Worm (Caenorhabditis elegans): ENCODE measurements around the gene famh-161.

The famh-161 gene

ce11 chrV:20497537-20497936 lies 36.4 kb downstream of the famh-161 start (continued):
- TF ChIP-seq F26F4.8 (GFP tag; conservative IDR thresholded peaks at IDR 0.05) (no peak), tag-97 (GFP tag; IDR thresholded peaks at IDR 0.05) (no peak), php-3 (GFP tag; IDR thresholded peaks at IDR 0.05) (no peak), ZK337.2 (GFP tag; IDR thresholded peaks at IDR 0.05) (no peak), F44E2.7 (GFP tag; IDR thresholded peaks at IDR 0.05) (peak; percentile 57; the same call in 1 of the 2 replicates), dmd-6 (GFP tag; IDR thresholded peaks at IDR 0.05) (peak; percentile 47; the same call in 1 of the 2 replicates), hlh-30 (tag; optimal IDR thresholded peaks at IDR 0.05; ENCODE audit: insufficient read depth) (no peak), sdz-12 (GFP tag; optimal IDR thresholded peaks at IDR 0.05) (no peak), mdt-29 (GFP tag; IDR thresholded peaks at IDR 0.05) (peak; percentile 50; the same call in 1 of the 2 replicates), lin-1 (GFP tag; IDR thresholded peaks at IDR 0.05) (no peak), dmd-8 (GFP tag; IDR thresholded peaks at IDR 0.05) (0 out of 2 replicates have a peak, but pooled peaks have one; percentile 34), unc-62 (GFP tag; optimal IDR thresholded peaks at IDR 0.05 in 1 of 2) (peak in 1 of 2 experiments; percentile 32), unc-62 (tag; optimal IDR thresholded peaks at IDR 0.05) (no peak), dmd-9 (GFP tag; IDR thresholded peaks at IDR 0.05) (no peak), skn-1 (tag; optimal IDR thresholded peaks at IDR 0.05) (no peak), lin-13 (GFP tag; optimal IDR thresholded peaks at IDR 0.05) (no peak), ceh-62 (tag; optimal IDR thresholded peaks at IDR 0.05) (no peak), nhr-6 (tag; optimal IDR thresholded peaks at IDR 0.05) (no peak), lin-39 (tag; optimal IDR thresholded peaks at IDR 0.05) (no peak), ctbp-1 (GFP tag; IDR thresholded peaks at IDR 0.05) (no peak), ZK546.5 (tag; optimal IDR thresholded peaks at IDR 0.05) (no peak), lin-15B (tag; optimal IDR thresholded peaks at IDR 0.05) (no peak), lir-3 (tag; optimal IDR thresholded peaks at IDR 0.05) (no peak), nhr-25 (tag; optimal IDR thresholded peaks at IDR 0.05; ENCODE audit: borderline replicate concordance, insufficient read depth) (no peak), Y48G9A.11 (GFP tag; IDR thresholded peaks at IDR 0.05) (peak; percentile 68), zip-2 (tag; optimal IDR thresholded peaks at IDR 0.05) (no peak), lsy-2 (tag; optimal IDR thresholded peaks at IDR 0.05) (no peak), daf-16 (GFP tag; optimal IDR thresholded peaks at IDR 0.05) (peak in 1 of 2 experiments; percentile 23), daf-16 (tag; optimal IDR thresholded peaks at IDR 0.05) (peak; percentile 18), aha-1 (tag) (peak; percentile 19), F10B5.3 (tag; optimal IDR thresholded peaks at IDR 0.05) (no peak), zfp-3 (GFP tag; conservative IDR thresholded peaks at IDR 0.05) (peak; percentile 94), lin-38 (GFP tag; IDR thresholded peaks at IDR 0.05) (peak; percentile 55), unc-39 (tag; optimal IDR thresholded peaks at IDR 0.05) (no peak), ceh-28 (tag; optimal IDR thresholded peaks at IDR 0.05) (no peak), attf-4 (tag; optimal IDR thresholded peaks at IDR 0.05) (no peak), fkh-10 (GFP tag; optimal IDR thresholded peaks at IDR 0.05) (no peak), arid-1 (GFP tag; conservative IDR thresholded peaks at IDR 0.05) (peak; percentile 41; the same call in 1 of the 2 replicates), Y5F2A.4 (GFP tag; optimal IDR thresholded peaks at IDR 0.05) (no peak), pqm-1 (tag; optimal IDR thresholded peaks at IDR 0.05) (peak; percentile 30), mxl-3 (GFP tag; optimal IDR thresholded peaks at IDR 0.05) (no peak), egl-27 (tag; optimal IDR thresholded peaks at IDR 0.05) (no peak), zfp-2 (tag; optimal IDR thresholded peaks at IDR 0.05) (no peak), hlh-11 (tag; optimal IDR thresholded peaks at IDR 0.05) (peak; percentile 28), zip-11 (GFP tag; IDR thresholded peaks at IDR 0.05) (no peak), dve-1 (tag; optimal IDR thresholded peaks at IDR 0.05; ENCODE audit: insufficient read depth) (peak; percentile 26), gei-8 (GFP tag; optimal IDR thresholded peaks at IDR 0.05) (peak; percentile 70), snpc-1.2 (GFP tag; IDR thresholded peaks at IDR 0.05) (no peak), madf-5 (GFP tag; IDR thresholded peaks at IDR 0.05) (no peak), nhr-42 (GFP tag; IDR thresholded peaks at IDR 0.05) (no peak), D1046.2 (GFP tag; IDR thresholded peaks at IDR 0.05) (0 out of 2 replicates have a peak, but pooled peaks have one; percentile 10), ceh-20 (GFP tag; IDR thresholded peaks at IDR 0.05) (0 out of 2 replicates have a peak, but pooled peaks have one; percentile 45)
